Worm (Caenorhabditis elegans) whole organism, early embryonic: Measurements from ENCODE around the gene arrd-25.

Source experiments
- ama-1 ChIP-seq: fragments of 150-350 bp; optimal IDR thresholded peaks from 2 replicates; lab custom pipeline; 2014
- ceh-13 ChIP-seq: fragments of 200-800 bp; sonication (Bioruptor generic); optimal IDR thresholded peaks from 2 replicates; lab custom pipeline; 2018; ENCODE audit warnings: mild to moderate bottlenecking, missing genetic modification characterization, missing compliant biosample characterization
- ceh-36 ChIP-seq: sonication (generic microtip); optimal IDR thresholded peaks from 2 replicates; lab custom pipeline; 2016; ENCODE audit warnings: missing genetic modification characterization, inconsistent platforms, missing compliant biosample characterization
- flt-1 ChIP-seq: fragments of 200-800 bp; sonication (Bioruptor generic); IDR thresholded peaks from 2 replicates; pipeline ENCODE4 v1.3.6; 2022; ENCODE audit warnings: missing genetic modification characterization, missing compliant biosample characterization
- tbx-11 ChIP-seq: fragments of 200-800 bp; sonication (Bioruptor generic); IDR thresholded peaks from 2 replicates; pipeline ENCODE4 v1.3.6; 2022; ENCODE audit warnings: missing genetic modification characterization, missing compliant biosample characterization

DNA sequence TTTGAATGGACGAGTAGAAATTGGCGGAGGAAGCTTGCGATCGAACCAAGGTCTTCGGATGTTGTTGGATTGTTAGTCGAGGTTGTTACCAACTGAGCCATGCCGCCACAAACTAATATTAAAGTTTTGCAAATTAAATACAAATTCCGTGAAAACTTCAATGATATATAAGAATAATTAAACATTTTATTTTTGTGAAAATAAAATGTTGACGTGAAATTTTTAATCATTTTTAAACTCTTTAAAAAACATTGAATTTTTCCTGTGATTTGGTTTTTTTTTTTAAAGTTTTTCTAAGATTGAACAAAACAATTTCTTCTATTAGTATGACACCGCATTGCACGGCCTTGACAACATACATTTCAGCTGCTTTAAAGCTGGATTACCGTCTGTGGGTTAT is 42.9 kb upstream of the arrd-25 start, which contains the start of gene C31E10.11:
- TF ChIP-seq flt-1 (GFP tag; lab: Robert Waterston, UW) (no peak), ama-1 (no peak), ceh-13 (no peak), tbx-11 (no peak), ceh-36 (no peak)
